Worm (Caenorhabditis elegans) whole organism, L4 larva: ENCODE measurements around the gene mtpn-1.
A peak's percentile ranks its signal among the peaks of the same experiment; 100 is the strongest.

ENCODE experiments used
- D1046.2 ChIP-seq: fragments of 200-800 bp; sonication (Bioruptor generic); IDR thresholded peaks from 2 replicates; pipeline ENCODE4 v1.3.6; 2022; ENCODE audit warnings: missing genetic modification characterization, missing compliant biosample characterization
- F10B5.3 ChIP-seq: sonication (generic microtip); optimal IDR thresholded peaks from 2 replicates; lab custom pipeline; 2016; ENCODE audit warnings: mild to moderate bottlenecking, missing genetic modification characterization, missing compliant biosample characterization
- F26F4.8 ChIP-seq: fragments of 200-800 bp; sonication (Bioruptor generic); conservative IDR thresholded peaks from 2 replicates; pipeline ENCODE4 v1.3.6; 2022; ENCODE audit warnings: missing genetic modification characterization, missing compliant biosample characterization
- F49E8.2 ChIP-seq: sonication (generic microtip); optimal IDR thresholded peaks from 2 replicates; lab custom pipeline; 2016; ENCODE audit warnings: missing compliant biosample characterization, mild to moderate bottlenecking, missing genetic modification characterization, borderline replicate concordance
- Y5F2A.4 ChIP-seq: fragments of 200-800 bp; sonication (Bioruptor generic); optimal IDR thresholded peaks from 2 replicates; lab custom pipeline; 2018; ENCODE audit warnings: mild to moderate bottlenecking, missing genetic modification characterization, missing compliant biosample characterization
- aha-1 ChIP-seq: fragments of 150-350 bp; peaks from one replicate; lab custom pipeline; 2014; ENCODE audit warnings: missing biosample characterization, missing genetic modification characterization
- arid-1 ChIP-seq: fragments of 200-800 bp; sonication (Bioruptor generic); conservative IDR thresholded peaks from 2 replicates; pipeline ENCODE4 v1.3.6; 2022; ENCODE audit warnings: missing genetic modification reagents, missing genetic modification characterization, missing compliant biosample characterization
- ceh-82 ChIP-seq: sonication (generic microtip); optimal IDR thresholded peaks from 2 replicates; lab custom pipeline; 2017; ENCODE audit warnings: missing biosample characterization, missing genetic modification characterization
- cey-2 ChIP-seq: sonication (generic microtip); optimal IDR thresholded peaks from 3 replicates; lab custom pipeline; 2017; ENCODE audit warnings: missing genetic modification characterization, mild to moderate bottlenecking, missing compliant biosample characterization, antibody characterized with exemption, borderline replicate concordance; ENCODE audit not compliant: insufficient read depth
- ctbp-1 ChIP-seq: fragments of 200-800 bp; sonication (Bioruptor generic); IDR thresholded peaks from 2 replicates; pipeline ENCODE4 v1.3.6; 2022; ENCODE audit warnings: missing genetic modification reagents, missing genetic modification characterization, missing compliant biosample characterization
- daf-16 ChIP-seq, 3 experiments: sonication (generic microtip); optimal IDR thresholded peaks; 2 replicates each; lab custom pipeline; 2016 to 2017; ENCODE audit warnings: missing genetic modification characterization in 3 of 3, missing genetic modification reagents in 3 of 3, mild to moderate bottlenecking in 2 of 3, missing compliant biosample characterization in 2 of 3, missing biosample characterization in 1 of 3, moderate library complexity in 1 of 3
- dmd-6 ChIP-seq: fragments of 200-800 bp; sonication (Bioruptor generic); IDR thresholded peaks from 2 replicates; pipeline ENCODE4 v1.3.6; 2022; ENCODE audit warnings: missing genetic modification reagents, missing genetic modification characterization, missing compliant biosample characterization
- dmd-8 ChIP-seq: fragments of 200-800 bp; sonication (Bioruptor generic); IDR thresholded peaks from 2 replicates; pipeline ENCODE4 v1.3.6; 2022; ENCODE audit warnings: missing genetic modification characterization, missing compliant biosample characterization
- dmd-9 ChIP-seq: fragments of 200-800 bp; sonication (Bioruptor generic); IDR thresholded peaks from 2 replicates; pipeline ENCODE4 v1.3.6; 2022; ENCODE audit warnings: missing genetic modification reagents, missing genetic modification characterization, missing compliant biosample characterization
- fkh-10 ChIP-seq: fragments of 150-350 bp; optimal IDR thresholded peaks from 2 replicates; lab custom pipeline; 2014; ENCODE audit warnings: missing biosample characterization, missing genetic modification reagents, missing genetic modification characterization
- hif-1 ChIP-seq, 2 experiments: sonication (generic microtip); optimal IDR thresholded peaks; 2 replicates each; lab custom pipeline; 2016 to 2017; ENCODE audit warnings: missing compliant biosample characterization in 2 of 2, missing genetic modification characterization in 2 of 2, missing genetic modification reagents in 2 of 2, missing genotype in 2 of 2, mild to moderate bottlenecking in 1 of 2
- hlh-11 ChIP-seq: fragments of 200-800 bp; sonication (Bioruptor generic); optimal IDR thresholded peaks from 2 replicates; lab custom pipeline; 2018; ENCODE audit warnings: mild to moderate bottlenecking, missing genetic modification characterization, missing compliant biosample characterization
- hlh-30 ChIP-seq: sonication (generic microtip); optimal IDR thresholded peaks from 2 replicates; lab custom pipeline; 2017; ENCODE audit warnings: antibody characterized with exemption, mild to moderate bottlenecking, missing genetic modification characterization, missing compliant biosample characterization; ENCODE audit not compliant: insufficient read depth
- hmg-1.1 ChIP-seq: fragments of 200-800 bp; sonication (Bioruptor generic); IDR thresholded peaks from 2 replicates; pipeline ENCODE4 v1.3.6; 2022; ENCODE audit warnings: missing genetic modification reagents, missing genetic modification characterization, missing compliant biosample characterization
- lim-7 ChIP-seq: fragments of 200-800 bp; sonication (Bioruptor generic); IDR thresholded peaks from 2 replicates; pipeline ENCODE4 v1.3.6; 2022; ENCODE audit warnings: missing genetic modification characterization, missing compliant biosample characterization
- lin-13 ChIP-seq: fragments of 150-350 bp; optimal IDR thresholded peaks from 2 replicates; lab custom pipeline; 2014; ENCODE audit warnings: missing biosample characterization, missing genetic modification reagents, missing genetic modification characterization
- mxl-2 ChIP-seq: fragments of 200-800 bp; sonication (Bioruptor generic); conservative IDR thresholded peaks from 2 replicates; pipeline ENCODE4 v1.3.6; 2022; ENCODE audit warnings: missing genetic modification reagents, missing genetic modification characterization, missing compliant biosample characterization
- nhr-111 ChIP-seq: fragments of 200-800 bp; sonication (Bioruptor generic); optimal IDR thresholded peaks from 2 replicates; lab custom pipeline; 2018; ENCODE audit warnings: mild to moderate bottlenecking, missing genetic modification characterization, missing compliant biosample characterization
- nhr-25 ChIP-seq: sonication (generic microtip); optimal IDR thresholded peaks from 2 replicates; lab custom pipeline; 2017; ENCODE audit warnings: missing genetic modification characterization, mild to moderate bottlenecking, missing compliant biosample characterization, antibody characterized with exemption, moderate library complexity, borderline replicate concordance; ENCODE audit not compliant: insufficient read depth
- nhr-28 ChIP-seq: fragments of 150-350 bp; optimal IDR thresholded peaks from 2 replicates; lab custom pipeline; 2014; ENCODE audit warnings: missing biosample characterization, missing genetic modification characterization
- nhr-41 ChIP-seq: fragments of 200-800 bp; sonication (Bioruptor generic); IDR thresholded peaks from 2 replicates; pipeline ENCODE4 v1.3.6; 2022; ENCODE audit warnings: missing genetic modification reagents, missing genetic modification characterization, missing compliant biosample characterization
- nhr-48 ChIP-seq: sonication (generic microtip); optimal IDR thresholded peaks from 2 replicates; lab custom pipeline; 2016; ENCODE audit warnings: mild to moderate bottlenecking, missing genetic modification characterization, missing compliant biosample characterization
- nhr-76 ChIP-seq: fragments of 150-350 bp; optimal IDR thresholded peaks from 2 replicates; lab custom pipeline; 2014; ENCODE audit warnings: missing biosample characterization, missing genetic modification characterization
- php-3 ChIP-seq: fragments of 200-800 bp; sonication (Bioruptor generic); IDR thresholded peaks from 2 replicates; pipeline ENCODE4 v1.3.6; 2022; ENCODE audit warnings: missing genetic modification reagents, missing genetic modification characterization, missing compliant biosample characterization
- tag-97 ChIP-seq: fragments of 200-800 bp; sonication (Bioruptor generic); IDR thresholded peaks from 2 replicates; pipeline ENCODE4 v1.3.6; 2022; ENCODE audit warnings: missing genetic modification characterization, missing compliant biosample characterization
- tra-1 ChIP-seq: fragments of 200-800 bp; sonication (Bioruptor generic); IDR thresholded peaks from 2 replicates; pipeline ENCODE4 v1.3.6; 2022; ENCODE audit warnings: missing genetic modification reagents, missing genetic modification characterization, missing compliant biosample characterization
- unc-62 ChIP-seq, 3 experiments: fragments of 150-350 bp in 1 of 3; sonication (generic microtip); optimal IDR thresholded peaks in 2 of 3; peaks in 1 of 3; 1 replicate in 1 of 3; 2 replicates in 2 of 3; lab custom pipeline; 2014 to 2017; ENCODE audit warnings: missing biosample characterization in 3 of 3, missing genetic modification characterization in 3 of 3, missing genetic modification reagents in 3 of 3, missing genotype in 1 of 3
- zfp-2 ChIP-seq: sonication (generic microtip); optimal IDR thresholded peaks from 2 replicates; lab custom pipeline; 2016; ENCODE audit warnings: mild to moderate bottlenecking, missing genetic modification characterization, missing compliant biosample characterization

mtpn-1 gene

DNA sequence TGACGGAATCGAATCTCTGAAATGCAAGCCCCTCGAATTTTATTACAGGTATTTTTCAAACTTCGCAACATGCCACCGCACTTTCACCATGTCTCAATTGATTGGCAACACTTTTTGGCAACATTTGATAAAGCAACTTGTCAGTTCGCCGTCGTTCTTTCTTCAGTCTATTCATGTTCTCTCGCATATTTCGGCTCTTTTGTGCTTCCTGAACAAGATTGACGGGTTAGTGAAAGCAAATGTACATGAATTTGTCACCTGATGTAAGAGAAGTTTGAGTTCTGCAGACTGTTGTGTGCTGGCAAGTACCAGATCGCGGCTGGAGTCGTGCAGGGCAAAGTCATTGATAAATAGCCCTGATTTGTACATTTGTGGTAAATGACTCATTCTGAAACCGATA, 14.9 kb downstream of the mtpn-1 start:
- TF ChIP-seq Y5F2A.4 (GFP tag; lab: Kevin White, UChicago) (no peak), F26F4.8 (GFP tag; lab: Robert Waterston, UW) (no peak), tra-1 (GFP tag; lab: Robert Waterston, UW) (peak; percentile 90), aha-1 (tag; lab: Kevin White, UChicago) (peak; percentile 16), daf-16 (GFP tag; optimal IDR thresholded peaks at IDR 0.05; lab: Kevin White, UChicago) (peak in 1 of 2 experiments; percentile 38), daf-16 (tag; optimal IDR thresholded peaks at IDR 0.05; lab: Kevin White, UChicago) (no peak), dmd-8 (no peak), zfp-2 (tag; lab: Kevin White, UChicago) (no peak), F10B5.3 (tag; lab: Kevin White, UChicago) (no peak), php-3 (GFP tag; lab: Robert Waterston, UW) (peak; percentile 11; the same call in 1 of the 2 replicates), dmd-6 (GFP tag; lab: Robert Waterston, UW) (peak; percentile 96), nhr-48 (tag; lab: Kevin White, UChicago) (peak; percentile 60), hmg-1.1 (GFP tag; lab: Robert Waterston, UW) (no peak), arid-1 (GFP tag; lab: Robert Waterston, UW) (no peak), dmd-9 (no peak), hlh-11 (tag; lab: Kevin White, UChicago) (peak; percentile 60)

DNA sequence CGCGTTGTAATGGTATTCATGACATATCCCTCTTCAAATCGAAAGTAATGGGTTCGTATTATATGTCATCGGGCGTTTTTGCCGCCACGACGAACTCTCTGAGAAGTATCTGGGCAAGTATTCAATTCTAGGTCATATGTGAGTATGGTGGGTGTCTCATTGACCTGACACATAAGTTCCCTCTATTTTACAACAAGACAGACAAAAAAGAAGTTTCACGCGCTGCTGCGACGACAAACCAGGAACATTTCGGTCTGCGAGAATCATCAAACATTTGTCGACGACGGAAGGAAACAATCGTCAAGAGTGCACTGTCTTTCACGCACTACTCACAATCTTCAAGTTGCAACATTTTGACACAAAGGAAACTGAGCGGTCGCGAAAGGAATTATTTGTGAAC, 18.0 kb downstream of the mtpn-1 start:
- TF ChIP-seq nhr-28 (tag; lab: Kevin White, UChicago) = peak; percentile 2
- TF ChIP-seq nhr-41 (GFP tag; lab: Robert Waterston, UW) = no peak
- TF ChIP-seq ceh-82 (tag; lab: Kevin White, UChicago) = no peak
- TF ChIP-seq unc-62 (GFP tag; optimal IDR thresholded peaks at IDR 0.05 in 1 of 2; lab: Kevin White, UChicago) = peak in 1 of 2 experiments; percentile 92
- no peak for TF ChIP-seq unc-62 (tag; optimal IDR thresholded peaks at IDR 0.05; lab: Kevin White, UChicago)
- TF ChIP-seq daf-16 (GFP tag; optimal IDR thresholded peaks at IDR 0.05; lab: Kevin White, UChicago) = no peak
- TF ChIP-seq daf-16 (tag; optimal IDR thresholded peaks at IDR 0.05; lab: Kevin White, UChicago) = no peak
- no peak for TF ChIP-seq nhr-25 (tag; lab: Kevin White, UChicago)
- peak; percentile 32 for TF ChIP-seq dmd-6 (GFP tag; lab: Robert Waterston, UW)
- no peak for TF ChIP-seq lim-7 (GFP tag; lab: Robert Waterston, UW)
- TF ChIP-seq cey-2 (tag; lab: Kevin White, UChicago) = no peak
- peak; percentile 6 for TF ChIP-seq hlh-30

DNA sequence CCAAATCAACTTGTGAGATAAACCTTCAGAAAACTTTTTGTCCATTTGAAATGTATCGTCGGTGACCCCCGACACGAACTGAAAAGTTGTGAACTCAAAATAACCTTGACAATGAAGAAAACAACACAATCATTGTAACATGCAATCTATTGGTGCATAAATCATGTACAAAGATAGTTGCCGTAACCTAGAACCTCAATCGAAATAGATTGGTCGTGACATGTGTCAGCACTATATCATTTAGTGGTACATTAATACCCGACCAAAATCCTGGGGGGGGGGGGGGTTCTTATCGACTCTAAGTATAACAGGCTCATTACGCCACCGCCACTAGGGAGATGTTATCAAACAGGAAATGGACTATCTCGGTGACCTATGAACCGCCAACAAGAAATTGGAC, 19.7 kb downstream of the mtpn-1 start:
- no peak for TF ChIP-seq F49E8.2
- no peak for TF ChIP-seq tag-97 (GFP tag; lab: Robert Waterston, UW)
- TF ChIP-seq nhr-111 (GFP tag; lab: Kevin White, UChicago) = no peak
- TF ChIP-seq mxl-2 (GFP tag; lab: Robert Waterston, UW) = no peak

DNA sequence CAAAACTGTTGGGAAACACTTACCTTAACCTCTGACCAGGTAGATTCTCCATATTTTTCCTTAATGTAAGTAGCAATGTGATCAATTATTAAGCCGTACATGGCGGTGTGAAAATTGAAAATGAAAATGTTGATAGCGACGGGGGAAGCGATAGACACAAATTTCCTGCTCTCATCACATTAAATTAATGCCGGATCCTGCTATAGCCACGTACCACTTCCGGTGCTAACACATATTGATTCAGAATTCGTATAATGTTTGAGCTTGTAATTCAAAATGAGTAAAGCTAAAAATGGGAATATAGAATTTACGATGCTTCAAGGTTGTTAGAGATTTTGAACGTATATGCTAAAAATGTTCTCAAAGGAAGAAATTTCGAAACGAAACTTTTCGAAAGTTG, 20.1 kb downstream of the mtpn-1 start, which contains the start of gene gcy-31:
TSS of gene gcy-31 (minus strand) at position 101 of the 400 bp plus-strand sequence.
- no peak for TF ChIP-seq fkh-10
- TF ChIP-seq nhr-28 (tag; lab: Kevin White, UChicago) = no peak
- no peak for TF ChIP-seq ctbp-1 (GFP tag; lab: Robert Waterston, UW)
- peak; percentile 63 for TF ChIP-seq aha-1 (tag; lab: Kevin White, UChicago)
- no peak for TF ChIP-seq hif-1 (tag; optimal IDR thresholded peaks at IDR 0.05; lab: Kevin White, UChicago)
- TF ChIP-seq lin-13 (GFP tag; lab: Kevin White, UChicago) = no peak
- TF ChIP-seq, all 104 proteins: peak for 1

DNA sequence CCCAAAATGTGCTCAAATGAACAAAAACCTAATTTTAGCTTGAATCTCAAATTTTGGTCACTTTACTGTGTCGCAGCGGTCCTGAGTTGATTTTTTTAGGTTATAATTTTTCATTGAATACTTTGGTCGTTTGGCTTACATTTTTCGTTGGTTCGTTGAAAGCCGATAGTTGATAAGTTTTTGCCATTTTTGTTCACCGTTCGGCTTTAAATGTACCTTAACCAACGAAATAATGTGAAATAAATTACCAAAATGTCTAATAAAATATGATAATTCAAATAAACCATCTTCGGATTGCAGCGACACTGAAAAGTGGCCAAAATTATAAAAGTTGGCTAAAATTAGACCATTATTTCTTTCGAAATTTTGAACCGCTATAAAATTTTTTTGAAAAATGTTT, 23.1 kb downstream of the mtpn-1 start:
- TF ChIP-seq F49E8.2 (no peak), unc-62 (GFP tag; optimal IDR thresholded peaks at IDR 0.05 in 1 of 2; lab: Kevin White, UChicago) (peak in 1 of 2 experiments; percentile 94), unc-62 (tag; optimal IDR thresholded peaks at IDR 0.05; lab: Kevin White, UChicago) (no peak), D1046.2 (GFP tag; lab: Robert Waterston, UW) (no peak), nhr-76 (no peak)
